Worm (Caenorhabditis elegans): ENCODE results near the gene Y48A6B.9.

Y48A6B.9 gene

ce11 chrIII:11082604-11083003 lies 49.6 kb downstream of the Y48A6B.9 start:
- TF ChIP-seq mab-5 (tag; optimal IDR thresholded peaks at IDR 0.05) (no peak), ztf-4 (tag; optimal IDR thresholded peaks at IDR 0.05) (no peak), sma-9 (GFP tag; optimal IDR thresholded peaks at IDR 0.05) (no peak), sma-9 (tag; optimal IDR thresholded peaks at IDR 0.05) (no peak), nhr-6 (tag; optimal IDR thresholded peaks at IDR 0.05) (no peak), skn-1 (tag; optimal IDR thresholded peaks at IDR 0.05) (no peak), nhr-23 (tag; optimal IDR thresholded peaks at IDR 0.05) (no peak), peb-1 (tag; optimal IDR thresholded peaks at IDR 0.05) (no peak), F13H6.1 (tag; optimal IDR thresholded peaks at IDR 0.05) (no peak), ceh-82 (tag; optimal IDR thresholded peaks at IDR 0.05) (no peak), mdl-1 (tag; optimal IDR thresholded peaks at IDR 0.05) (no peak), blmp-1 (tag; optimal IDR thresholded peaks at IDR 0.05; ENCODE audit: insufficient read depth) (no peak), unc-55 (GFP tag; optimal IDR thresholded peaks at IDR 0.05) (no peak), elt-3 (tag; optimal IDR thresholded peaks at IDR 0.05) (no peak), aly-2 (tag; optimal IDR thresholded peaks at IDR 0.05) (no peak), zag-1 (tag; optimal IDR thresholded peaks at IDR 0.05) (no peak), sma-3 (GFP tag; optimal IDR thresholded peaks at IDR 0.05) (no peak), nhr-129 (tag; optimal IDR thresholded peaks at IDR 0.05) (no peak), unc-39 (tag; optimal IDR thresholded peaks at IDR 0.05) (no peak), nhr-12 (tag; optimal IDR thresholded peaks at IDR 0.05) (no peak), ceh-16 (tag; optimal IDR thresholded peaks at IDR 0.05) (no peak)

DNA sequence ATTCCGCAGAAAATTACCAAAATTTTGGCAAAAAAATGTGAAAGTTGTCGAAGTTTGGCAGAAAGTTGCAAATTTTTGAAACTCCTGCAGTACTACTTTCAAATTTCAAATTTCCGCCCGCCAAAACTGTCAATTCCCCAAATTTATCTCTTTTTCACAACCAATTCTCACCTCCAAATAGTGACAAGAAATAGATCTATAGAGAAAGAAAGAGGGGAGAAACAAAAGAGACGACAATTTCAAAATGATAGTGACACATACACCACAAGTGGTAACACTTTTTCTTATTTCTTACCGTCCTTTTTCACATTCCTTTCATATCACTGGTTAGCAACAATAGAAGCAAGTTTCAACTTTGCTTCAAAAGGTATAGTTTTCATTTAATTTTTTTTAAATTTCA lies 51.0 kb downstream of the Y48A6B.9 start:
- no peak for TF ChIP-seq peb-1 (tag; optimal IDR thresholded peaks at IDR 0.05)
- no peak for TF ChIP-seq unc-39 (tag; optimal IDR thresholded peaks at IDR 0.05)
- TF ChIP-seq fos-1 (tag; optimal IDR thresholded peaks at IDR 0.05), result peak; percentile 31

Measured in whole organism, L2 larva.